Fruit fly (Drosophila melanogaster) whole organism, embryonic: Measurements from ENCODE around the gene CG6830.

ENCODE experiments used
- ATbp ChIP-seq: fragments of 200-800 bp; sonication (Bioruptor generic); optimal IDR thresholded peaks from 2 replicates; lab custom pipeline; 2017; ENCODE audit warnings: missing biosample characterization, mild to moderate bottlenecking, missing genetic modification characterization, missing genetic modification reagents
- B-H2 ChIP-seq: fragments of 200-800 bp; sonication (Bioruptor generic); optimal IDR thresholded peaks from 2 replicates; lab custom pipeline; 2018; ENCODE audit warnings: missing biosample characterization, mild to moderate bottlenecking, missing genetic modification characterization
- BtbVII ChIP-seq: fragments of 200-800 bp; sonication (Bioruptor generic); optimal IDR thresholded peaks from 3 replicates; lab custom pipeline; 2017; ENCODE audit warnings: missing biosample characterization, mild to moderate bottlenecking, missing genetic modification characterization
- C15 ChIP-seq: fragments of 200-800 bp; sonication (Bioruptor generic); IDR thresholded peaks from 3 replicates; pipeline ENCODE4 v1.3.6; 2022; ENCODE audit warnings: missing biosample characterization, missing genetic modification characterization
- CG10431 ChIP-seq: fragments of 200-800 bp; sonication (Bioruptor generic); optimal IDR thresholded peaks from 3 replicates; lab custom pipeline; 2018; ENCODE audit warnings: missing biosample characterization, mild to moderate bottlenecking, missing genetic modification characterization
- CG11504 ChIP-seq: fragments of 200-800 bp; sonication (Bioruptor generic); optimal IDR thresholded peaks from 3 replicates; lab custom pipeline; 2019; ENCODE audit warnings: missing biosample characterization, mild to moderate bottlenecking, missing genetic modification characterization, moderate library complexity
- CG17328 ChIP-seq: fragments of 200-800 bp; sonication (Bioruptor generic); IDR thresholded peaks from 2 replicates; pipeline ENCODE4 v1.3.6; 2022; ENCODE audit warnings: missing biosample characterization, missing genetic modification characterization
- CG18476 ChIP-seq: fragments of 200-800 bp; sonication (Bioruptor generic); optimal IDR thresholded peaks from 2 replicates; lab custom pipeline; 2016; ENCODE audit warnings: missing biosample characterization, mild to moderate bottlenecking, missing genetic modification characterization
- CG3995 ChIP-seq: fragments of 200-800 bp; sonication (Bioruptor generic); optimal IDR thresholded peaks from 3 replicates; lab custom pipeline; 2016; ENCODE audit warnings: missing biosample characterization, missing genetic modification characterization
- CG4360 ChIP-seq: fragments of 200-800 bp; sonication (Bioruptor generic); IDR thresholded peaks from 2 replicates; pipeline ENCODE4 v1.3.6; 2022; ENCODE audit warnings: missing biosample characterization, missing genetic modification characterization
- CG8281 ChIP-seq: fragments of 200-800 bp; sonication (Bioruptor generic); optimal IDR thresholded peaks from 2 replicates; lab custom pipeline; 2018; ENCODE audit warnings: missing biosample characterization, mild to moderate bottlenecking, missing genetic modification characterization, moderate library complexity
- CG8478 ChIP-seq: fragments of >200 bp; optimal IDR thresholded peaks from 2 replicates; lab custom pipeline; 2018
- CkIIα-i1 ChIP-seq: fragments of 200-800 bp; sonication (Bioruptor generic); IDR thresholded peaks from 2 replicates; pipeline ENCODE4 v1.3.6; 2022; ENCODE audit warnings: missing biosample characterization, missing genetic modification characterization
- Deaf1 ChIP-seq: fragments of 200-800 bp; optimal IDR thresholded peaks from 3 replicates; lab custom pipeline; 2019; ENCODE audit warnings: missing biosample characterization, mild to moderate bottlenecking, missing genetic modification characterization, moderate library complexity
- Doc3 ChIP-seq: fragments of 200-800 bp; sonication (Bioruptor generic); IDR thresholded peaks from 3 replicates; pipeline ENCODE4 v1.3.6; 2022; ENCODE audit warnings: missing biosample characterization, missing genetic modification characterization; ENCODE audit not compliant: partially characterized antibody
- Drgx ChIP-seq: fragments of 200-800 bp; sonication (Bioruptor generic); IDR thresholded peaks from 2 replicates; pipeline ENCODE4 v1.3.6; 2022; ENCODE audit warnings: missing biosample characterization, missing genetic modification characterization
- Ets65A ChIP-seq: fragments of 200-800 bp; sonication (Bioruptor generic); peaks from one replicate; lab custom pipeline; 2016; ENCODE audit warnings: missing biosample characterization, missing genetic modification characterization
- GATAe ChIP-seq: fragments of 200-800 bp; sonication (Bioruptor generic); conservative IDR thresholded peaks from 2 replicates; pipeline ENCODE4 v1.3.6; 2022; ENCODE audit warnings: missing biosample characterization, missing genetic modification characterization
- HmgZ ChIP-seq: fragments of 200-800 bp; sonication (Bioruptor generic); optimal IDR thresholded peaks from 2 replicates; lab custom pipeline; 2018; ENCODE audit warnings: missing biosample characterization, mild to moderate bottlenecking, missing genetic modification characterization
- Kr ChIP-seq: fragments of 200-800 bp; sonication (Bioruptor generic); optimal IDR thresholded peaks from 2 replicates; lab custom pipeline; 2017; ENCODE audit warnings: missing biosample characterization, mild to moderate bottlenecking, missing genetic modification characterization
- Max ChIP-seq: fragments of 200-800 bp; sonication (Bioruptor generic); optimal IDR thresholded peaks from 2 replicates; lab custom pipeline; 2016; ENCODE audit warnings: missing biosample characterization, mild to moderate bottlenecking, missing genetic modification characterization
- Med ChIP-seq: fragments of 200-800 bp; sonication (Bioruptor generic); peaks from one replicate; lab custom pipeline; 2016; ENCODE audit warnings: missing biosample characterization, missing genetic modification characterization, mild to moderate bottlenecking, inconsistent platforms, moderate library complexity
- Mrtf ChIP-seq: fragments of 200-800 bp; sonication (Bioruptor generic); IDR thresholded peaks from 3 replicates; pipeline ENCODE4 v1.3.6; 2022; ENCODE audit warnings: missing biosample characterization, missing genetic modification characterization
- Pdp1 ChIP-seq, 2 experiments: fragments of 200-800 bp; sonication (Bioruptor generic); optimal IDR thresholded peaks; 3 replicates each; lab custom pipeline; 2016; ENCODE audit warnings: missing biosample characterization in 2 of 2, missing genetic modification characterization in 2 of 2, mild to moderate bottlenecking in 1 of 2, moderate library complexity in 1 of 2
- Sin3A ChIP-seq: fragments of >200 bp; optimal IDR thresholded peaks from 2 replicates; lab custom pipeline; 2018
- Taf1 ChIP-seq: fragments of 200-800 bp; sonication (Bioruptor generic); IDR thresholded peaks from 2 replicates; pipeline ENCODE4 v1.3.6; 2022; ENCODE audit warnings: missing biosample characterization, missing genetic modification characterization
- Trl ChIP-seq, 3 experiments: fragments of >200 bp in 2 of 3; fragments of 200-800 bp in 1 of 3; sonication (Bioruptor generic) in 1 of 3; optimal IDR thresholded peaks; 2 replicates in 1 of 3; 3 replicates in 2 of 3; lab custom pipeline; 2016 to 2017; ENCODE audit warnings: missing biosample characterization in 1 of 3, missing genetic modification characterization in 1 of 3
- cg ChIP-seq: fragments of 200-800 bp; sonication (Bioruptor generic); optimal IDR thresholded peaks from 3 replicates; lab custom pipeline; 2019; ENCODE audit warnings: missing biosample characterization, mild to moderate bottlenecking, missing genetic modification characterization, moderate library complexity
- chinmo ChIP-seq: fragments of 200-800 bp; sonication (Bioruptor generic); IDR thresholded peaks from 4 replicates; pipeline ENCODE4 v1.3.6; 2022; ENCODE audit warnings: missing biosample characterization, missing genetic modification characterization; ENCODE audit not compliant: partially characterized antibody
- crc ChIP-seq: fragments of 200-800 bp; sonication (Bioruptor generic); optimal IDR thresholded peaks from 2 replicates; lab custom pipeline; 2016; ENCODE audit warnings: missing biosample characterization, missing genetic modification characterization
- crp ChIP-seq, 2 experiments: fragments of 200-800 bp; sonication (Bioruptor generic); optimal IDR thresholded peaks; 2 replicates in 1 of 2; 3 replicates in 1 of 2; lab custom pipeline; 2017; ENCODE audit warnings: missing biosample characterization in 2 of 2, missing genetic modification characterization in 2 of 2, mild to moderate bottlenecking in 1 of 2, moderate library complexity in 1 of 2
- exex ChIP-seq: fragments of 200-800 bp; sonication (Bioruptor generic); optimal IDR thresholded peaks from 4 replicates; lab custom pipeline; 2018; ENCODE audit warnings: missing biosample characterization, mild to moderate bottlenecking, missing genetic modification characterization, moderate library complexity
- hkb ChIP-seq, 2 experiments: fragments of 200-800 bp in 1 of 2; fragments of >200 bp in 1 of 2; sonication (Bioruptor generic) in 1 of 2; IDR thresholded peaks in 1 of 2; optimal IDR thresholded peaks in 1 of 2; 2 replicates each; pipeline versions ENCODE4 v1.3.6 to Lab custom; 2017 to 2022; ENCODE audit warnings: missing biosample characterization in 1 of 2, missing genetic modification characterization in 1 of 2
- lab ChIP-seq: fragments of 200-800 bp; sonication (Bioruptor generic); optimal IDR thresholded peaks from 3 replicates; lab custom pipeline; 2017; ENCODE audit warnings: missing biosample characterization, missing genetic modification characterization, mild to moderate bottlenecking, moderate library complexity, missing genetic modification reagents
- lov ChIP-seq, 2 experiments: fragments of 200-800 bp in 1 of 2; fragments of >200 bp in 1 of 2; sonication (Bioruptor generic) in 1 of 2; IDR thresholded peaks in 1 of 2; optimal IDR thresholded peaks in 1 of 2; 2 replicates in 1 of 2; 3 replicates in 1 of 2; pipeline versions ENCODE4 v1.3.6 to Lab custom; 2017 to 2022; ENCODE audit warnings: missing biosample characterization in 1 of 2, missing genetic modification characterization in 1 of 2
- mld ChIP-seq: fragments of 200-800 bp; sonication (Bioruptor generic); IDR thresholded peaks from 3 replicates; pipeline ENCODE4 v1.3.6; 2022; ENCODE audit warnings: missing biosample characterization, missing genetic modification characterization; ENCODE audit not compliant: partially characterized antibody
- nerfin-2 ChIP-seq: fragments of 200-800 bp; sonication (Bioruptor generic); IDR thresholded peaks from 2 replicates; pipeline ENCODE4 v1.3.6; 2022; ENCODE audit warnings: missing biosample characterization, missing genetic modification characterization; ENCODE audit not compliant: partially characterized antibody
- onecut ChIP-seq: fragments of 200-800 bp; sonication (Bioruptor generic); IDR thresholded peaks from 2 replicates; pipeline ENCODE4 v1.3.6; 2022; ENCODE audit warnings: missing biosample characterization, missing genetic modification characterization
- row ChIP-seq: fragments of 200-800 bp; sonication (Bioruptor generic); IDR thresholded peaks from 3 replicates; pipeline ENCODE4 v1.3.6; 2022; ENCODE audit warnings: missing biosample characterization, missing genetic modification characterization
- scrt ChIP-seq: fragments of 200-800 bp; sonication (Bioruptor generic); optimal IDR thresholded peaks from 2 replicates; lab custom pipeline; 2018; ENCODE audit warnings: missing biosample characterization, mild to moderate bottlenecking, missing genetic modification characterization, moderate library complexity
- seq ChIP-seq: fragments of 200-800 bp; sonication (Bioruptor generic); IDR thresholded peaks from 2 replicates; pipeline ENCODE4 v1.3.6; 2022; ENCODE audit warnings: missing biosample characterization, missing genetic modification characterization
- toy ChIP-seq: fragments of 200-800 bp; sonication (Bioruptor generic); IDR thresholded peaks from 2 replicates; pipeline ENCODE4 v1.3.6; 2022; ENCODE audit warnings: missing biosample characterization, missing genetic modification characterization
- vnd ChIP-seq: fragments of 200-800 bp; sonication (Bioruptor generic); IDR thresholded peaks from 3 replicates; pipeline ENCODE4 v1.3.6; 2022; ENCODE audit warnings: missing biosample characterization, missing genetic modification characterization; ENCODE audit not compliant: partially characterized antibody

Gene CG6830

DNA sequence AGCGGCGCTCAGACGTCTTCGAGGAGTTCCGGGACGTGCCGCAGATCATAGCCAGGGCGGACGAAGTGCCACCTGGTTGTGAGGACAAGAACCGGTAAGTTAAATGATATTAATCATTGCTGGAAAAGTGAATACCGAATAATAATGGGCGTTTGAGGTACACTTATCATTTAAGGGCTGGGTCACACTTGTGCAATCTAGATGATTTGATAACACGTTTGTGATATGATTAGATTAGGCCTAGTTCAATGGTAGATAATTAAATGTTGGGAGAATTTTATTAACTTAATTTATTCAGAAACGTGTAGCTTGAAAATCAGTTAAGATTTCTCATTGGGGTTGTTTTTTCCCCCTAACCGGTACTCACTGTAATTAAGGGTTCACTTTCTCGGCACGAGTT, 13.3 kb downstream of the CG6830 start (continued):
- no peak for TF ChIP-seq vnd
- TF ChIP-seq ATbp (GFP tag; lab: Kevin White, UChicago): no peak
- TF ChIP-seq Taf1 (GFP tag; lab: Robert Waterston, UW): no peak
- 0 out of 2 replicates have a peak, but pooled peaks have one; percentile 26 for TF ChIP-seq GATAe (GFP tag; lab: Robert Waterston, UW)
- TF ChIP-seq CkIIα-i1 (GFP tag; lab: Robert Waterston, UW): no peak
- peak in 1 of 2 experiments; percentile 20 for TF ChIP-seq Pdp1 (GFP tag; optimal IDR thresholded peaks at IDR 0.05; lab: Kevin White, UChicago)

DNA sequence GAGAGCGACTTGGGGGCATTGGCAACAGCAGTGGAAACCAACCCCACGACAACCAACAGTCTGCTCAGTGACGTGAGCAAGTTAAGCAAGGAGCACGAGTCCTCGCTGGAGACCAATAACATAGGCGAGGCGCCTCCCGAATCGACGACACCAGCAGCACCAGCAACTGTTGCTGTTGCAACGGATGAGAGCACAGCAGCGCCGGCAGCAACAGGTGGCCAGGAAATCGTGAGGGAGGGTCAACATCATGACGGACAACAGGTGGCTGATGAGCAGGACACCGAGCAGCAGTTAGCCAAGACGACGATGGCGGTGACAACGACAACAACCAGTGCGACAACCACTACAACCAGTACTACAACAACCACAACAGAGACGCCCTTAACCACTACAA, 14.2 kb downstream of the CG6830 start:
- TF ChIP-seq CG4360 (GFP tag; lab: Robert Waterston, UW): peak; percentile 25; the same call in 1 of the 2 replicates
- TF ChIP-seq Ets65A (GFP tag; lab: Kevin White, UChicago): peak; percentile 41
- peak; percentile 88 for TF ChIP-seq scrt (GFP tag; lab: Kevin White, UChicago)
- TF ChIP-seq Deaf1 (tag; lab: Kevin White, UChicago): peak; percentile 17
- no peak for TF ChIP-seq CG18476 (GFP tag; lab: Kevin White, UChicago)
- TF ChIP-seq CG8478 (lab: Kevin White, UChicago): peak; percentile 83
- no peak for TF ChIP-seq Mrtf (GFP tag; lab: Robert Waterston, UW)
- 0 out of 4 replicates have a peak, but pooled peaks have one; percentile 16 for TF ChIP-seq chinmo (GFP tag; lab: Robert Waterston, UW)

DNA sequence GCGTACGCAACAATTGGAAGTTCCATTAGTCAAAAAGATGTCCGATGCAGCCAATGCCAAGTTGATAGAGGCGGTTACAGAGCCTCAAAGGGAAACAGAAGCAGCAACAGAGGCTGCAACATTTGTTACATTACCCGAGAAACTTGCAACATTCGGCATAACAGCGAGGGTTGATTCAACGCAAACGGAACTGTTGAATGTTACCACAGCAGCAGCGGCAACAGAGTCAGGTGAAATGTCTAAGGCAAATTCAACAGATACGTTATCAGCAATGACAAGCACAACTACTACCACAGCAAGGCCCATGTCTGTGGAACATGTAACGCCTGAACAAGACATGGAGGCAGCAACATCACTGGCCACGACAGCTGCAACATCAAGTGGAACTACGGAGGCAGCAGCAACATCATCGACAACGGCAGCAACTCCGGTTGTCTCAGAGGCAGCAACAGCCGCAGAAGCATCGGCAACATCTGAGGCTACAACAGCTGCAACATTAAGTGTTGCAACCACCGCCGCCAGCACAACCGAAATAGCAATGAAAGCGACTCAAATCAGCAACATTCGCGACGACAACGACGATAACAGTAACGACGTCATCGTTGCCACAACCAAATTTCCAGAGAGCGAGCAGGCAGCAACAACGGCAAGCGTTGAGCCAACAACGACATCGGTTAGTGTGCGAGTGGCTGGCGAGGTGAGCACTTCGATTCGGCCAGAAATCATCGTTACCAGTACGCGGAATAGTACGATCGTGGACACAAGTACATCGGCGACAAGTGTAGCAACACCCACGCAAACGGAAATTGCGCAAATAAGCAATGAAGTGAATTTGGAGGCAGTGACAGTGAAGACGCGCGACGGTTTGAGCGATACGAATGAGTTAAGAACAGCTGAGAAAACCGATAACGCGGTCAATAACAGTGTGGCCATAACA, 14.9 kb downstream of the CG6830 start:
- no peak for TF ChIP-seq C15
- no peak for TF ChIP-seq CG17328 (GFP tag; lab: Robert Waterston, UW)
- TF ChIP-seq toy (GFP tag; lab: Robert Waterston, UW): no peak
- no peak for TF ChIP-seq CG8281 (tag; lab: Kevin White, UChicago)
- TF ChIP-seq Med: peak; percentile 66
- no peak for TF ChIP-seq Max (GFP tag; lab: Kevin White, UChicago)
- 0 out of 3 replicates have a peak, but pooled peaks have one; percentile 7 for TF ChIP-seq row
- peak; percentile 99 for TF ChIP-seq CG11504 (tag; lab: Kevin White, UChicago)
- peak in 1 of 2 experiments; percentile 19 for TF ChIP-seq crp (GFP tag; optimal IDR thresholded peaks at IDR 0.05; lab: Kevin White, UChicago)
- peak; percentile 15 for TF ChIP-seq B-H2 (GFP tag; lab: Kevin White, UChicago)
- peak; percentile 64 for TF ChIP-seq BtbVII (GFP tag; lab: Kevin White, UChicago)
- no peak for TF ChIP-seq Kr
- no peak for TF ChIP-seq CG10431 (GFP tag; lab: Kevin White, UChicago)
- TF ChIP-seq exex (tag; lab: Kevin White, UChicago): peak; percentile 6
- peak; percentile 96 for TF ChIP-seq hkb (optimal IDR thresholded peaks at IDR 0.05; lab: Kevin White, UChicago)
- TF ChIP-seq hkb (GFP tag; IDR thresholded peaks at IDR 0.05; lab: Robert Waterston, UW): 0 out of 2 replicates have a peak, but pooled peaks have one; percentile 19
- TF ChIP-seq Trl (optimal IDR thresholded peaks at IDR 0.05; lab: Kevin White, UChicago): no peak
- TF ChIP-seq Trl (GFP tag; optimal IDR thresholded peaks at IDR 0.05; lab: Kevin White, UChicago): no peak
- no peak for TF ChIP-seq mld (GFP tag; lab: Robert Waterston, UW)
- TF ChIP-seq Doc3 (GFP tag; lab: Robert Waterston, UW): 0 out of 3 replicates have a peak, but pooled peaks have one; percentile 31
- TF ChIP-seq onecut (GFP tag; lab: Robert Waterston, UW): peak; percentile 36
- peak; percentile 14 for TF ChIP-seq HmgZ (tag; lab: Kevin White, UChicago)
- TF ChIP-seq CG3995 (GFP tag; lab: Kevin White, UChicago): peak; percentile 88
- no peak for TF ChIP-seq lov (optimal IDR thresholded peaks at IDR 0.05; lab: Kevin White, UChicago)
- TF ChIP-seq lov (GFP tag; IDR thresholded peaks at IDR 0.05; lab: Robert Waterston, UW): no peak
- TF ChIP-seq cg: peak; percentile 6
- no peak for TF ChIP-seq Drgx
- TF ChIP-seq lab (GFP tag; lab: Kevin White, UChicago): peak; percentile 6
- TF ChIP-seq seq: no peak
- no peak for TF ChIP-seq Sin3A (lab: Kevin White, UChicago)
- TF ChIP-seq nerfin-2 (GFP tag; lab: Robert Waterston, UW): no peak
- no peak for TF ChIP-seq crc
